Fruit fly (Drosophila melanogaster): ENCODE results near the gene CG11370.

- TF ChIP-seq psq (optimal IDR thresholded peaks at IDR 0.05) (no peak), usp (GFP tag; optimal IDR thresholded peaks at IDR 0.05) (no peak), pan (optimal IDR thresholded peaks at IDR 0.05) (no peak), CG8478 (optimal IDR thresholded peaks at IDR 0.05) (no peak), Dll (optimal IDR thresholded peaks at IDR 0.05) (no peak)
Measured at dm6 chr3L:22670174-22670573, 41.8 kb upstream of the CG11370 start.

Data from whole organism.